Fruit fly (Drosophila melanogaster) whole organism, adult: ENCODE measurements around the gene CG43116.

Experiments used
- CG11617 ChIP-seq: fragments of 200-800 bp; sonication (Bioruptor generic); optimal IDR thresholded peaks from 2 replicates; lab custom pipeline; 2017; ENCODE audit warnings: mild to moderate bottlenecking, missing biosample characterization, missing genetic modification reagents, missing genetic modification characterization
- CG1620 ChIP-seq: fragments of 200-800 bp; sonication (Bioruptor generic); optimal IDR thresholded peaks from 2 replicates; lab custom pipeline; 2016; ENCODE audit warnings: missing biosample characterization, missing genetic modification characterization
- CG5204 ChIP-seq: fragments of 200-800 bp; sonication (Bioruptor generic); optimal IDR thresholded peaks from 2 replicates; lab custom pipeline; 2016; ENCODE audit warnings: missing biosample characterization, missing genetic modification characterization
- cnc ChIP-seq, 2 experiments: fragments of >200 bp; optimal IDR thresholded peaks; 2 replicates each; lab custom pipeline; 2017
- tj ChIP-seq: fragments of 200-800 bp; sonication (Bioruptor generic); optimal IDR thresholded peaks from 3 replicates; lab custom pipeline; 2017; ENCODE audit warnings: missing biosample characterization, mild to moderate bottlenecking, missing genetic modification characterization, moderate library complexity
- toe ChIP-seq: fragments of 200-800 bp; sonication (Bioruptor generic); optimal IDR thresholded peaks from 2 replicates; lab custom pipeline; 2016; ENCODE audit warnings: missing biosample characterization, missing genetic modification characterization

dm6 chr3R:26039793-26040335 is 43.1 kb upstream of the CG43116 start:
- TF ChIP-seq CG11617 (GFP tag; lab: Kevin White, UChicago) (no peak), cnc (optimal IDR thresholded peaks at IDR 0.05; lab: Kevin White, UChicago) (no peak), CG5204 (GFP tag; lab: Kevin White, UChicago) (no peak), tj (GFP tag; lab: Kevin White, UChicago) (no peak), toe (GFP tag; lab: Kevin White, UChicago) (no peak), CG1620 (GFP tag; lab: Kevin White, UChicago) (no peak)
